Worm (Caenorhabditis elegans): ENCODE results near the gene Y24D9B.1.

Gene Y24D9B.1

DNA sequence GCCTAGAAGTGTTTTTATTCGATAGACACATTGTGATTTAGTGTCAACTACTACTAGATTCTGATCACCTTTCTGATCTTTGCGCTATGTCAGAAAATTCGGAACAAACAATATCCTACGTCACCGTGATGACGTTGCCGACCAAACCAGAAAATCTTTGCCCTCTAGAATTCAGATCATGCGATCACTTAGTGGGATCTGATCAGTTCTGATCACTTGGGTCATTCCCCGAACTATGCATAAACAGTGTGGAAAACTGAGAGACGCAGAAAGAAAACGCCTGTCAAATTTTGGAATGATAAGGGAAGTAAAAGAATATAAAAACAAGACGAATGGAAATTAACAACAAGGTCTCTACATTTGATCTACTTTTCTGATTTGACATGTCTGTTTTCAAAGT, 22.6 kb upstream of the Y24D9B.1 start, which contains the start of gene F15E6.3 (continued):
- TF ChIP-seq lin-38 (GFP tag; IDR thresholded peaks at IDR 0.05): no peak
- peak; percentile 79 for TF ChIP-seq nhr-48 (tag; optimal IDR thresholded peaks at IDR 0.05)
- TF ChIP-seq nhr-237 (tag; optimal IDR thresholded peaks at IDR 0.05): no peak
- TF ChIP-seq ztf-11 (tag; optimal IDR thresholded peaks at IDR 0.05): no peak
- TF ChIP-seq aha-1 (tag): peak; percentile 24
- TF ChIP-seq rbr-2 (tag; optimal IDR thresholded peaks at IDR 0.05): no peak
- no peak for TF ChIP-seq nhr-42 (GFP tag; IDR thresholded peaks at IDR 0.05)
- TF ChIP-seq vab-7 (GFP tag; IDR thresholded peaks at IDR 0.05): no peak
- peak; percentile 76 for TF ChIP-seq hlh-11 (tag; optimal IDR thresholded peaks at IDR 0.05)
- TF ChIP-seq mdl-1 (tag; optimal IDR thresholded peaks at IDR 0.05): peak; percentile 32 to 62
- no peak for TF ChIP-seq unc-39 (tag; optimal IDR thresholded peaks at IDR 0.05)
- no peak for TF ChIP-seq ceh-44 (GFP tag; IDR thresholded peaks at IDR 0.05)
- TF ChIP-seq ceh-20 (GFP tag; IDR thresholded peaks at IDR 0.05): no peak
- no peak for TF ChIP-seq nhr-76 (tag; optimal IDR thresholded peaks at IDR 0.05)
- TF ChIP-seq mep-1 (tag; optimal IDR thresholded peaks at IDR 0.05): no peak
- no peak for TF ChIP-seq T20F7.1 (GFP tag; optimal IDR thresholded peaks at IDR 0.05)
- TF ChIP-seq daf-8 (GFP tag; IDR thresholded peaks at IDR 0.05): no peak
- TF ChIP-seq jun-1 (tag; optimal IDR thresholded peaks at IDR 0.05): no peak
- TF ChIP-seq arid-1 (GFP tag; conservative IDR thresholded peaks at IDR 0.05): no peak
- no peak for TF ChIP-seq D1046.2 (GFP tag; IDR thresholded peaks at IDR 0.05)
- TF ChIP-seq lin-29 (GFP tag; IDR thresholded peaks at IDR 0.05): no peak
- no peak for TF ChIP-seq lin-13 (GFP tag; optimal IDR thresholded peaks at IDR 0.05)
- TF ChIP-seq F44E2.7 (GFP tag; IDR thresholded peaks at IDR 0.05): no peak
- no peak for TF ChIP-seq saeg-2 (GFP tag; IDR thresholded peaks at IDR 0.05)
- no peak for TF ChIP-seq cey-2 (tag; optimal IDR thresholded peaks at IDR 0.05; ENCODE audit: borderline replicate concordance, insufficient read depth)
- TF ChIP-seq ces-1 (GFP tag; optimal IDR thresholded peaks at IDR 0.05): no peak
- peak in 1 of 2 experiments; percentile 99 for TF ChIP-seq unc-62 (GFP tag; optimal IDR thresholded peaks at IDR 0.05 in 1 of 2)
- no peak for TF ChIP-seq unc-62 (tag; optimal IDR thresholded peaks at IDR 0.05)
- no peak for TF ChIP-seq hmg-1.1 (GFP tag; IDR thresholded peaks at IDR 0.05)
- TF ChIP-seq F49E8.2 (tag; optimal IDR thresholded peaks at IDR 0.05; ENCODE audit: borderline replicate concordance): no peak
- no peak for TF ChIP-seq ztf-7 (tag; optimal IDR thresholded peaks at IDR 0.05)
- TF ChIP-seq unc-130 (GFP tag; optimal IDR thresholded peaks at IDR 0.05): no peak
- TF ChIP-seq Y105C5A.15 (GFP tag; IDR thresholded peaks at IDR 0.05): no peak
- no peak for TF ChIP-seq mdt-29 (GFP tag; IDR thresholded peaks at IDR 0.05)
- no peak for TF ChIP-seq snpc-1.2 (GFP tag; IDR thresholded peaks at IDR 0.05)
- TF ChIP-seq zag-1 (tag; optimal IDR thresholded peaks at IDR 0.05): no peak
- peak in 1 of 2 experiments; percentile 22 for TF ChIP-seq lsy-2 (tag; optimal IDR thresholded peaks at IDR 0.05)
- TF ChIP-seq sdz-12 (GFP tag; optimal IDR thresholded peaks at IDR 0.05): no peak
- no peak for TF ChIP-seq zip-2 (tag; optimal IDR thresholded peaks at IDR 0.05)
- TF ChIP-seq nhr-77 (tag; optimal IDR thresholded peaks at IDR 0.05): no peak
- TF ChIP-seq lin-1 (GFP tag; IDR thresholded peaks at IDR 0.05): no peak
- TF ChIP-seq duxl-1 (tag; optimal IDR thresholded peaks at IDR 0.05; ENCODE audit: poor library complexity): peak; percentile 26
- no peak for TF ChIP-seq tag-97 (GFP tag; IDR thresholded peaks at IDR 0.05)
- TF ChIP-seq dmd-6 (GFP tag; IDR thresholded peaks at IDR 0.05): peak; percentile 74
- no peak for TF ChIP-seq mxl-2 (GFP tag; conservative IDR thresholded peaks at IDR 0.05)
- no peak for TF ChIP-seq madf-9 (GFP tag; conservative IDR thresholded peaks at IDR 0.05)
- no peak for TF ChIP-seq nhr-111 (GFP tag; optimal IDR thresholded peaks at IDR 0.05)
- TF ChIP-seq gei-8 (GFP tag; optimal IDR thresholded peaks at IDR 0.05): no peak
- no peak for TF ChIP-seq hif-1 (tag; optimal IDR thresholded peaks at IDR 0.05)
- TF ChIP-seq Y75B8A.6 (GFP tag; IDR thresholded peaks at IDR 0.05): no peak
- TF ChIP-seq lir-3 (tag; optimal IDR thresholded peaks at IDR 0.05): no peak
- no peak for TF ChIP-seq pqm-1 (tag; optimal IDR thresholded peaks at IDR 0.05)
- TF ChIP-seq spr-3 (GFP tag; optimal IDR thresholded peaks at IDR 0.05): no peak

Data from whole organism, L4 larva.